Fruit fly (Drosophila melanogaster): Measurements from ENCODE around the gene RpL27.

The RpL27 gene

dm6 chr3R:25646882-25647518 is 37.9 kb downstream of the RpL27 start (continued):
- TF ChIP-seq scrt (GFP tag; optimal IDR thresholded peaks at IDR 0.05), result peak; percentile 80
- TF ChIP-seq CG14710 (tag; optimal IDR thresholded peaks at IDR 0.05), result peak; percentile 96
- TF ChIP-seq pum (GFP tag; optimal IDR thresholded peaks at IDR 0.05), result peak; percentile 96
- peak; percentile 86 for TF ChIP-seq CG4820 (GFP tag; optimal IDR thresholded peaks at IDR 0.05)
- TF ChIP-seq tgo (GFP tag; IDR thresholded peaks at IDR 0.05), result peak; percentile 89
- peak; percentile 95 for TF ChIP-seq slp2 (GFP tag; optimal IDR thresholded peaks at IDR 0.05)
- peak; percentile 91 for TF ChIP-seq CG7839 (tag; optimal IDR thresholded peaks at IDR 0.05)
- TF ChIP-seq CG2678 (tag; optimal IDR thresholded peaks at IDR 0.05), result peak; percentile 91
- peak; percentile 69; the same call in 1 of the 2 replicates for TF ChIP-seq Doc2 (GFP tag; IDR thresholded peaks at IDR 0.05)
- TF ChIP-seq Lim3 (GFP tag; IDR thresholded peaks at IDR 0.05), result peak; percentile 73
- peak; percentile 88 for TF ChIP-seq CG6683 (GFP tag; optimal IDR thresholded peaks at IDR 0.05)
- peak; percentile 81 for TF ChIP-seq D19B (GFP tag; optimal IDR thresholded peaks at IDR 0.05)
- peak; percentile 92 for TF ChIP-seq CG11504 (tag; optimal IDR thresholded peaks at IDR 0.05)
- TF ChIP-seq ash1 (GFP tag; optimal IDR thresholded peaks at IDR 0.05), result peak; percentile 63
- peak; percentile 74 for TF ChIP-seq CG18476 (GFP tag; optimal IDR thresholded peaks at IDR 0.05)
- peak; percentile 74; the same call in 2 of the 3 replicates for TF ChIP-seq gce (GFP tag; IDR thresholded peaks at IDR 0.05)
- TF ChIP-seq CG9797 (GFP tag; optimal IDR thresholded peaks at IDR 0.05), result peak; percentile 76
- TF ChIP-seq aop (GFP tag; IDR thresholded peaks at IDR 0.05), result peak; percentile 55; the same call in 1 of the 2 replicates
- peak; percentile 94 to 96 for TF ChIP-seq chif (GFP tag; optimal IDR thresholded peaks at IDR 0.05)
- peak; percentile 76 for TF ChIP-seq stc (GFP tag; IDR thresholded peaks at IDR 0.05)
- TF ChIP-seq CG8924 (tag; optimal IDR thresholded peaks at IDR 0.05), result peak; percentile 90
- peak; percentile 70 for TF ChIP-seq CG10431 (GFP tag; optimal IDR thresholded peaks at IDR 0.05)
- TF ChIP-seq CG10267 (tag; optimal IDR thresholded peaks at IDR 0.05), result peak; percentile 88
- no peak for TF ChIP-seq fru (optimal IDR thresholded peaks at IDR 0.05)
- TF ChIP-seq exex (tag; optimal IDR thresholded peaks at IDR 0.05), result peak; percentile 70
- peak; percentile 86 for TF ChIP-seq hb (GFP tag; IDR thresholded peaks at IDR 0.05; ENCODE audit: partially characterized antibody)
- peak; percentile 94 for TF ChIP-seq CG13424 (tag; optimal IDR thresholded peaks at IDR 0.05)
- TF ChIP-seq en (GFP tag; optimal IDR thresholded peaks at IDR 0.05), result peak; percentile 83
- peak; percentile 83 for TF ChIP-seq CG6175 (GFP tag; IDR thresholded peaks at IDR 0.05)
- peak; percentile 84 for TF ChIP-seq CG11093 (GFP tag; IDR thresholded peaks at IDR 0.05)
- TF ChIP-seq CG17328 (GFP tag; IDR thresholded peaks at IDR 0.05), result peak; percentile 90
- TF ChIP-seq Sox100B (GFP tag; optimal IDR thresholded peaks at IDR 0.05), result peak; percentile 81
- peak; percentile 87 for TF ChIP-seq ttk (GFP tag; IDR thresholded peaks at IDR 0.05)
- TF ChIP-seq Sin3A (optimal IDR thresholded peaks at IDR 0.05), result peak; percentile 99
- peak; percentile 61 for TF ChIP-seq CG31365 (tag; optimal IDR thresholded peaks at IDR 0.05)
- peak; percentile 49 for TF ChIP-seq CG10565 (GFP tag; optimal IDR thresholded peaks at IDR 0.05)
- peak; percentile 97 for TF ChIP-seq CHES-1-like (GFP tag; optimal IDR thresholded peaks at IDR 0.05)
- TF ChIP-seq CG4707 (GFP tag; optimal IDR thresholded peaks at IDR 0.05), result peak; percentile 62
- peak; percentile 73 for TF ChIP-seq jing (GFP tag; optimal IDR thresholded peaks at IDR 0.05)
- peak; percentile 77 for TF ChIP-seq dimm (GFP tag; IDR thresholded peaks at IDR 0.05)
- TF ChIP-seq CG15514 (GFP tag; optimal IDR thresholded peaks at IDR 0.05), result peak; percentile 92
- 0 out of 2 replicates have a peak, but pooled peaks have one; percentile 40 for TF ChIP-seq dati (GFP tag; IDR thresholded peaks at IDR 0.05)
- TF ChIP-seq CG10147 (GFP tag; optimal IDR thresholded peaks at IDR 0.05), result peak; percentile 90
- peak; percentile 83 for TF ChIP-seq HLH4C (GFP tag; IDR thresholded peaks at IDR 0.05; ENCODE audit: partially characterized antibody)
- peak; percentile 58 to 74 for TF ChIP-seq tll (GFP tag; optimal IDR thresholded peaks at IDR 0.05)
- TF ChIP-seq CG16813 (GFP tag; IDR thresholded peaks at IDR 0.05; ENCODE audit: partially characterized antibody), result peak; percentile 93
- TF ChIP-seq CG12744 (GFP tag; optimal IDR thresholded peaks at IDR 0.05), result peak; percentile 86
- peak; percentile 94 for TF ChIP-seq CG8089 (GFP tag; optimal IDR thresholded peaks at IDR 0.05)
- TF ChIP-seq kah (GFP tag; optimal IDR thresholded peaks at IDR 0.05), result peak; percentile 54

Data from whole organism, embryonic.